Worm (Caenorhabditis elegans) whole organism, mixed stage, embryonic: ENCODE data around the gene nuc-1.

ENCODE experiments used
- M03D4.4 ChIP-seq: sonication (generic microtip); optimal IDR thresholded peaks from 2 replicates; lab custom pipeline; 2017; ENCODE audit warnings: mild to moderate bottlenecking, missing genetic modification characterization, missing compliant biosample characterization
- bed-3 ChIP-seq: fragments of 200-800 bp; sonication (Bioruptor generic); optimal IDR thresholded peaks from 3 replicates; lab custom pipeline; 2018; ENCODE audit warnings: mild to moderate bottlenecking, missing genetic modification characterization, moderate library complexity, missing compliant biosample characterization
- blmp-1 ChIP-seq: fragments of 150-350 bp; optimal IDR thresholded peaks from 2 replicates; lab custom pipeline; 2014; ENCODE audit warnings: missing biosample characterization, missing genetic modification characterization
- ceh-39 ChIP-seq: fragments of 150-350 bp; optimal IDR thresholded peaks from 2 replicates; lab custom pipeline; 2014; ENCODE audit warnings: missing biosample characterization, missing genetic modification characterization
- ceh-43 ChIP-seq: fragments of 200-800 bp; sonication (Bioruptor generic); optimal IDR thresholded peaks from 2 replicates; lab custom pipeline; 2018; ENCODE audit warnings: mild to moderate bottlenecking, missing genetic modification characterization, moderate library complexity, missing compliant biosample characterization
- cnd-1 ChIP-seq: fragments of 200-800 bp; sonication (Bioruptor generic); optimal IDR thresholded peaks from 2 replicates; lab custom pipeline; 2018; ENCODE audit warnings: mild to moderate bottlenecking, missing genetic modification characterization, missing compliant biosample characterization
- drap-1 ChIP-seq: fragments of 200-800 bp; sonication (Bioruptor generic); optimal IDR thresholded peaks from 3 replicates; lab custom pipeline; 2018; ENCODE audit warnings: mild to moderate bottlenecking, missing genetic modification characterization, missing compliant biosample characterization
- elt-1 ChIP-seq: sonication (generic microtip); optimal IDR thresholded peaks from 2 replicates; lab custom pipeline; 2017; ENCODE audit warnings: missing genetic modification characterization, mild to moderate bottlenecking, missing compliant biosample characterization, antibody characterized with exemption, moderate library complexity, borderline replicate concordance; ENCODE audit not compliant: insufficient read depth
- elt-3 ChIP-seq: fragments of 150-350 bp; optimal IDR thresholded peaks from 2 replicates; lab custom pipeline; 2014; ENCODE audit warnings: missing biosample characterization, missing genetic modification characterization
- flh-1 ChIP-seq: fragments of 200-800 bp; sonication (Bioruptor generic); optimal IDR thresholded peaks from 2 replicates; lab custom pipeline; 2018; ENCODE audit warnings: mild to moderate bottlenecking, missing genetic modification characterization, moderate library complexity, missing compliant biosample characterization
- ham-2 ChIP-seq: fragments of 200-800 bp; sonication (Bioruptor generic); optimal IDR thresholded peaks from 2 replicates; lab custom pipeline; 2018; ENCODE audit warnings: mild to moderate bottlenecking, missing genetic modification characterization, missing compliant biosample characterization
- hlh-1 ChIP-seq: fragments of 150-350 bp; optimal IDR thresholded peaks from 2 replicates; lab custom pipeline; 2014; ENCODE audit warnings: missing biosample characterization, missing genetic modification reagents, missing genetic modification characterization
- lin-13 ChIP-seq: fragments of 150-350 bp; optimal IDR thresholded peaks from 2 replicates; lab custom pipeline; 2014; ENCODE audit warnings: missing biosample characterization, missing genetic modification characterization
- lin-32 ChIP-seq: fragments of 200-800 bp; sonication (Bioruptor generic); optimal IDR thresholded peaks from 2 replicates; lab custom pipeline; 2018; ENCODE audit warnings: mild to moderate bottlenecking, missing genetic modification characterization, missing compliant biosample characterization
- lsy-2 ChIP-seq: fragments of 150-350 bp; optimal IDR thresholded peaks from 2 replicates; lab custom pipeline; 2014; ENCODE audit warnings: missing biosample characterization, missing genetic modification characterization
- mls-2 ChIP-seq: sonication (generic microtip); optimal IDR thresholded peaks from 2 replicates; lab custom pipeline; 2016; ENCODE audit warnings: mild to moderate bottlenecking, missing genetic modification characterization, moderate library complexity, missing compliant biosample characterization
- nhr-12 ChIP-seq: fragments of 150-350 bp; optimal IDR thresholded peaks from 2 replicates; lab custom pipeline; 2014; ENCODE audit warnings: missing biosample characterization, missing genetic modification characterization
- nhr-2 ChIP-seq: fragments of 150-350 bp; optimal IDR thresholded peaks from 2 replicates; lab custom pipeline; 2014; ENCODE audit warnings: missing biosample characterization, missing genetic modification characterization
- nhr-76 ChIP-seq: sonication (generic microtip); optimal IDR thresholded peaks from 2 replicates; lab custom pipeline; 2017; ENCODE audit warnings: missing biosample characterization, missing genetic modification characterization
- pha-4 ChIP-seq: fragments of 150-350 bp; optimal IDR thresholded peaks from 2 replicates; lab custom pipeline; 2018; ENCODE audit warnings: missing biosample characterization, missing genetic modification reagents, missing genetic modification characterization
- sem-2 ChIP-seq: fragments of 200-800 bp; sonication (Bioruptor generic); optimal IDR thresholded peaks from 2 replicates; lab custom pipeline; 2018; ENCODE audit warnings: mild to moderate bottlenecking, missing genetic modification characterization, missing compliant biosample characterization
- snpc-4 ChIP-seq: fragments of 150-350 bp; optimal IDR thresholded peaks from 2 replicates; lab custom pipeline; 2014; ENCODE audit warnings: missing biosample characterization, missing genetic modification characterization
- sptf-1 ChIP-seq: sonication (generic microtip); optimal IDR thresholded peaks from 2 replicates; lab custom pipeline; 2017; ENCODE audit warnings: mild to moderate bottlenecking, missing genetic modification characterization, moderate library complexity, missing compliant biosample characterization
- tbx-8 ChIP-seq: fragments of 200-800 bp; sonication (Bioruptor generic); optimal IDR thresholded peaks from 2 replicates; lab custom pipeline; 2018; ENCODE audit warnings: mild to moderate bottlenecking, missing genetic modification characterization, moderate library complexity, missing compliant biosample characterization
- unc-39 ChIP-seq: fragments of 150-350 bp; optimal IDR thresholded peaks from 2 replicates; lab custom pipeline; 2014; ENCODE audit warnings: missing biosample characterization, missing genetic modification characterization
- unc-62 ChIP-seq: fragments of 150-350 bp; optimal IDR thresholded peaks from 2 replicates; lab custom pipeline; 2014; ENCODE audit warnings: missing biosample characterization, missing genetic modification reagents, missing genetic modification characterization
- ztf-11 ChIP-seq: fragments of 150-350 bp; optimal IDR thresholded peaks from 2 replicates; lab custom pipeline; 2014; ENCODE audit warnings: missing biosample characterization, missing genetic modification characterization

The nuc-1 gene

DNA sequence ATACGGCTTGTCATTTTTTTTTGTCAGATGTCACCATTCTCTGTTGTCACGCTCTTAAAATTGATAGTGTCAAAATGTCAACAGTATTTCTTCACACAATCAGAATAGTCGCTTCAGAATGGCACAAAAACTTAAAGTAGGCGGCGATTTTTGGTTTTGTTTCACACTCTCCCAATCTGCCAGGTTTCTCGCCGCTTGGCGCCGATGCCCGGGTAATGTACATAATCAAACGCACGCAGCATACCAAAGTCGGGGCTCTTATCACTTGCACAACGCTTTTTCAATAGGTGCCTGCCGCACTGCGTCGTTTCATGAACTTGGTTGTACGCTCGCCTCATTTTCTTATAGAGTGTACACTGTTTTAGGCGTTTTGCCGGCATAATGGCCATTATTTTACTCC, 28.9 kb downstream of the nuc-1 start:
- TF ChIP-seq unc-62 (GFP tag; lab: Kevin White, UChicago) (no peak), ceh-43 (no peak), nhr-76 (tag; lab: Kevin White, UChicago) (no peak), M03D4.4 (no peak), elt-3 (tag; lab: Kevin White, UChicago) (no peak), elt-1 (no peak), snpc-4 (tag; lab: Kevin White, UChicago) (no peak), sem-2 (GFP tag; lab: Kevin White, UChicago) (no peak), lin-13 (tag; lab: Kevin White, UChicago) (no peak), cnd-1 (no peak), tbx-8 (GFP tag; lab: Kevin White, UChicago) (no peak)

DNA sequence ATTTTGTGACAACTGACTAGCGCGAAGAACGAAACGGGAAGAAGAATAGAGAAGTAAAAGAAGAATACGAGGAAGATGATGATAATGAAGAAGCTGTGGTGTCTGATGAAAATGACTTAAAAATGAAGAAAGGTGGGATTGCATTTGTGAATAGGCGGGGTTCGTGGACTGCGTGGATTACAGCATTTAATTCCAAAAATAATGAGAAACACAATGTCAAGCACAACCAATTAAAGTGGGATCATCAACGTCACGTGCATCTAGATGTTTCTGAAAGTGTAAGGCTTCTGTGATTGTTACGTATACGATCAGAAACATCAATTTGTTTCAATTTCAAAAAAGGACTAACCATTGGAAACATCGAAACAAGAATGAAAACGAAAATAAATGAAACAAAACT, 37.2 kb downstream of the nuc-1 start, which contains the start of gene glb-17:
glb-17 (minus strand) TSS at position 101 of the 400 bp plus-strand sequence.
- TF ChIP-seq ztf-11 (no peak), lin-13 (tag; lab: Kevin White, UChicago) (no peak), hlh-1 (tag; lab: Kevin White, UChicago) (no peak), lsy-2 (tag; lab: Kevin White, UChicago) (no peak), blmp-1 (tag; lab: Kevin White, UChicago) (no peak)

DNA sequence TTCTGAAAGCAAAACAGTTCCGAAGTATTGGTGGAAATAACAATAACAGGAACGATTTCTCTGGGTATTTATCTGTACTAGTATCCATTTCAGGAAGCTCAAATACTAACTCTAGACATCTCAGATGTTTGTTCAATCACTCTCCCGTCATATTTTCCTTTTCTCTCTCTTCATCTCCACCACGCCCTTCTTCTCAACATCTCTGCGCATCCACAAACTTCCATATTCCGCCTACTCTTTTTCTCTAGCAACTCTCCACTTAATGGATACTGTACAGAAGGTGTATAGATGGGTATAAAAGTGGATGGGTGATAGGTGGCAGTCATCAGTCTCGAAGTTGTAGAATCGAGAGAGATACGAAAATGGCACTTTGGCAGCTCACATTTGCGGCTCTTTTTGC, 44.6 kb downstream of the nuc-1 start, which contains the start of gene gpx-5:
gpx-5 (plus strand) TSS at position 336 of the 400 bp plus-strand sequence.
- TF ChIP-seq mls-2 (no peak), ham-2 (GFP tag; lab: Kevin White, UChicago) (no peak), sem-2 (GFP tag; lab: Kevin White, UChicago) (no peak), elt-1 (no peak)

DNA sequence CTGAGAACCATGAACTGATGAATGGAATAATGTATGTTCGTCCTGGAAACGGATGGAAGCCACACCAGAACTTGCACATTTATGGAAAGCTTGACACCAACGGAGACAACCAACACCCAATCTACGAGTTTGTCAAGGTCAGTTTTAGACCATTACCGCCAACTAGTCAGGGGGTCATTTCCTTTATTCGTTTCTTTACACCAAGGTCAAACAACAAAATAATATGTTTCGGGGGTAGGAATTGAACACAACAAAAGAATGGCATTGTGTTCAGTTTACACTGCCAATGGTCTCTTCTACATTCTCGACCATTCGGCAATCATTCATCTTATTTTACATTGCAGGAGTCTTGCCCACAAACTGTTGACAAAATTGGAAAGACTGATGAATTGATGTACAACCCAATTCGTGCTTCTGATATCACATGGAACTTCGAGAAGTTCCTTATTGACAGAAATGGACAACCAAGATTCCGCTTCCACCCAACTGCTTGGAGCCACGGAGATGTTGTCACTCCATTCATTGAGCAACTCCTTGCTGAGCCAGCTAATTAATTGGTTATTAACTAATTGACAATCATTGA, 46.0 kb downstream of the nuc-1 start:
- no peak for TF ChIP-seq lin-32 (GFP tag; lab: Kevin White, UChicago)
- no peak for TF ChIP-seq nhr-2 (tag; lab: Kevin White, UChicago)
- TF ChIP-seq ceh-43, result no peak
- no peak for TF ChIP-seq nhr-12 (tag; lab: Kevin White, UChicago)
- TF ChIP-seq ham-2 (GFP tag; lab: Kevin White, UChicago), result no peak
- TF ChIP-seq mls-2, result no peak
- no peak for TF ChIP-seq bed-3 (GFP tag; lab: Kevin White, UChicago)
- TF ChIP-seq hlh-1 (tag; lab: Kevin White, UChicago), result no peak
- TF ChIP-seq flh-1, result no peak
- no peak for TF ChIP-seq tbx-8 (GFP tag; lab: Kevin White, UChicago)
- TF ChIP-seq ceh-39, result no peak
- TF ChIP-seq sem-2 (GFP tag; lab: Kevin White, UChicago), result no peak
- no peak for TF ChIP-seq snpc-4 (tag; lab: Kevin White, UChicago)
- TF ChIP-seq unc-62 (GFP tag; lab: Kevin White, UChicago), result no peak
- TF ChIP-seq nhr-76 (tag; lab: Kevin White, UChicago), result no peak
- no peak for TF ChIP-seq sptf-1 (tag; lab: Kevin White, UChicago)
- TF ChIP-seq pha-4 (tag; lab: Kevin White, UChicago), result no peak
- TF ChIP-seq blmp-1 (tag; lab: Kevin White, UChicago), result no peak
- no peak for TF ChIP-seq lsy-2 (tag; lab: Kevin White, UChicago)

DNA sequence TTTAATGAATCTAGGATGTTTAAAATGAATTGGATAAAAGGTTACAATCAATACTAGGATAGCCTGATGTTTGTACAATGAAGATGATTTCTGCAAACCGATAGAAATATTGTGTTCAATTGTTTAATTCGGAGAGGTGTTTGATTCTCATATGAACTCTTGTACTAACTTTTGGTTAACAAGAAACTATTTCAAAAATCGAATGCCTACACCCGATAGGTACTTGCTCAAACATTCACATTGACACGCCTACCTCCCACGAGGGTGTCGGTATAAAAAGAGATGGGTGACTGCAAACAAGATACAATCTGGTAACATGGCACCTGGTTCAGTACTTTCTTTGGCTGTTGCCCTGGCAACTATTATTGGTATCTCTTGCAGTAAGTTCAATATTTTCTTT, 47.9 kb downstream of the nuc-1 start, which contains the start of gene gpx-3:
gpx-3 (plus strand) TSS at position 301 of the 400 bp plus-strand sequence.
- TF ChIP-seq unc-39 (tag; lab: Kevin White, UChicago) (no peak), ceh-39 (no peak), nhr-76 (tag; lab: Kevin White, UChicago) (no peak)
- TF ChIP-seq, all 35 proteins: peak for 0

DNA sequence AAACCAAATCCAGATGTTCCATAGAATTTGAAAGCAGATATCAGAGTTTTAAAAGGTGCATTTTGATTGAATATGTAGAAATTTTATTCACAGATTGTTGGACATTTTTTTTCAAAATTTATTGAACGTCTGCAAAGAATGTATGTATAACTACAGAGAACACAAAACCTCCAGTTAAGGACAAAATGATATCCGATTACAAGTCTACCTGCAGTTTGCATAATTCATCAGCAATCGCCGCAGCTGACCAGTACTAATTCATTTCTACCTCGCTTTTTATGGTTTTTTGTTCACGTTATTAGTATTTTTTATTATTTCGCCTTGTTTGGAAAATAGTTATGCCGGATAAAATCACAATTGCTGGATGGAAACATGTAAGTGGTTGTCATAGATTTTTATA, 49.4 kb downstream of the nuc-1 start, which contains the start of gene del-8:
del-8 (plus strand) TSS at position 301 of the 400 bp plus-strand sequence.
- TF ChIP-seq elt-3 (tag; lab: Kevin White, UChicago) (no peak), elt-1 (no peak), nhr-12 (tag; lab: Kevin White, UChicago) (no peak), lsy-2 (tag; lab: Kevin White, UChicago) (no peak), drap-1 (GFP tag; lab: Kevin White, UChicago) (no peak), unc-39 (tag; lab: Kevin White, UChicago) (no peak), lin-13 (tag; lab: Kevin White, UChicago) (no peak), ztf-11 (no peak), ceh-43 (no peak), snpc-4 (tag; lab: Kevin White, UChicago) (no peak), pha-4 (tag; lab: Kevin White, UChicago) (no peak), nhr-76 (tag; lab: Kevin White, UChicago) (no peak), flh-1 (no peak), blmp-1 (tag; lab: Kevin White, UChicago) (no peak), M03D4.4 (no peak), sem-2 (GFP tag; lab: Kevin White, UChicago) (no peak), unc-62 (GFP tag; lab: Kevin White, UChicago) (no peak)
